Worm (Caenorhabditis elegans): Measurements from ENCODE around the gene B0035.18.

Gene B0035.18

DNA sequence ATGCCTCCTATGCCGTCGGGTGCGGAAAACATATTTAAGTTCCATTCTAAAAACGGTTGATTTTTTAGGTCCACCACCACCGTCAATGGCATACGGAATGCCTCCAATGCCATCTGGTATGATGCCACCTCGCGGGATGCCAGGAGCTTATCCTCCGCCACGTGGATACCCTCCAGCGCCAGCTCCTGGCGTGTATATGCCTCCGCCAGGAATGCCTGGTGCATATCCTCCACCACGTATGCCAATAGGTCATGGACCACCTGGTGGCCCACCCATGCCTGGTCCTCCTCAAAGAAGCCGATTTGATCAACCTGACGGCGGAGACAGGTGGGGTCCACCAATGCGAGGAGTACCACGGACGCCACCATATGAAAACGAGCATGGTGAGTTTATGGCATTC lies 8.6 kb upstream of the B0035.18 start:
- TF ChIP-seq F52B5.7 (tag; optimal IDR thresholded peaks at IDR 0.05) (no peak), ztf-28 (GFP tag; IDR thresholded peaks at IDR 0.05) (0 out of 2 replicates have a peak, but pooled peaks have one; percentile 53), F55B11.4 (tag; optimal IDR thresholded peaks at IDR 0.05; ENCODE audit: borderline replicate concordance, insufficient read depth) (no peak), zfh-2 (GFP tag; conservative IDR thresholded peaks at IDR 0.05) (peak; percentile 71), lin-26 (GFP tag; IDR thresholded peaks at IDR 0.05) (peak; percentile 18; the same call in 1 of the 2 replicates)

DNA sequence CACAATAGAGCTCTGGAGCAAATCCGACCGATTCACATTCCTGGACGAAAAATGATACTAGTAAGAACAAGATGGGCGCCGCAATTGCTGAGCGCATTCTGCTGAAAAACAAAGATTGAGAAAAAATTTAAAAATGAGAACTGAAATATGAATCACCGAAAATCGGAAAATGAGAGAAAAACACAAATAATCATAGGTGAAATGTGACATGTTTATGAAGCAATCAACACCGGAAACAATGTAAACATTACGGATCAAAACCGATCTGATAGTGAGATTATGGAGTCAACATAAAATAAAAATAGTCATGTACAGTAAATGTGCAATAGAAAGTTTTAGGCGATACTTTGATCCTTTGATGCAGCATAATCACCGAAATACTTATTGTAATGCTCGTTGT lies 6.2 kb upstream of the B0035.18 start, which contains the start of gene dnj-2:
Gene dnj-2, minus strand, starts transcription at position 101 of the 400 bp plus-strand sequence.
- TF ChIP-seq mel-28 (tag; optimal IDR thresholded peaks at IDR 0.05; ENCODE audit: borderline replicate concordance) (no peak), D2030.7 (GFP tag; IDR thresholded peaks at IDR 0.05) (no peak), mxl-1 (tag; optimal IDR thresholded peaks at IDR 0.05) (no peak), F55B11.4 (tag; optimal IDR thresholded peaks at IDR 0.05; ENCODE audit: borderline replicate concordance, insufficient read depth) (no peak), F10E7.11 (tag; optimal IDR thresholded peaks at IDR 0.05) (no peak), ztf-18 (tag; optimal IDR thresholded peaks at IDR 0.05) (no peak), dpff-1 (tag; optimal IDR thresholded peaks at IDR 0.05) (no peak), ceh-27 (GFP tag; optimal IDR thresholded peaks at IDR 0.05) (no peak), F23B12.7 (tag; optimal IDR thresholded peaks at IDR 0.05; ENCODE audit: insufficient read depth) (no peak), B0035.1 (tag; optimal IDR thresholded peaks at IDR 0.05) (no peak), C17E4.6 (GFP tag; IDR thresholded peaks at IDR 0.05) (no peak), F33H1.4 (GFP tag; IDR thresholded peaks at IDR 0.05) (no peak), K11D2.4 (GFP tag; IDR thresholded peaks at IDR 0.05) (no peak), ccch-3 (GFP tag; optimal IDR thresholded peaks at IDR 0.05) (no peak), sdz-38 (tag; optimal IDR thresholded peaks at IDR 0.05) (no peak), efl-1 (GFP tag; optimal IDR thresholded peaks at IDR 0.05) (no peak), nhr-120 (GFP tag; IDR thresholded peaks at IDR 0.05) (no peak), F22D6.2 (tag; optimal IDR thresholded peaks at IDR 0.05) (no peak), hmg-1.2 (GFP tag; IDR thresholded peaks at IDR 0.05) (no peak)

DNA sequence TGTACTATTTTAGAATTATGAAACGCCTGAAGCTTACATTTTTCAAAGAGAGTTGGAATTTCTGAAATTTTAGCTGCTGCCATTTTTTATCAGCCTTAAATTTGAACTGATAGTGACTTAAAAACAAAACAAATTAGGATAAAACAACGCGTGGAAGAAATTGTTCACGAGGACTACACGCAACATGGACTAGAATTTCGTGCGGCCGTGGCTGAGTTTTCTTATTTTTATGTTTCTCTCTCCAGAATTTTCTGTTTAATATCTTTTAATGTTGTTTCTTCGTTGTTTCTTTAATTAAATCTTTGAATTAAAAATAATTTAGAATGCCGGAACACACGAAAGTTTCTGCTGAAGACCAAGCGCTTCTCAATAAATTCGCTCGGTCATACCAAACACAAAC lies 5.2 kb upstream of the B0035.18 start, which contains the start of the genes B0035.3, B0035.22 and pfd-4:
Gene B0035.3, minus strand, starts transcription at position 114 of the 400 bp plus-strand sequence.
Gene B0035.22, plus strand, starts transcription at position 269 of the 400 bp plus-strand sequence.
Gene pfd-4, plus strand, starts transcription at position 323 of the 400 bp plus-strand sequence.
- no peak for TF ChIP-seq F52B5.7 (tag; optimal IDR thresholded peaks at IDR 0.05)
- TF ChIP-seq ceh-27 (GFP tag; optimal IDR thresholded peaks at IDR 0.05): peak; percentile 35
- no peak for TF ChIP-seq ekl-4 (GFP tag; IDR thresholded peaks at IDR 0.05)
- no peak for TF ChIP-seq madf-10 (tag; optimal IDR thresholded peaks at IDR 0.05)
- peak in 1 of 2 experiments; percentile 52 for TF ChIP-seq let-607 (tag; optimal IDR thresholded peaks at IDR 0.05)
- no peak for TF ChIP-seq bed-2 (GFP tag; IDR thresholded peaks at IDR 0.05)
- TF ChIP-seq ZK185.1 (tag; optimal IDR thresholded peaks at IDR 0.05; ENCODE audit: poor library complexity, severe bottlenecking): peak; percentile 62
- TF ChIP-seq let-526 (GFP tag; IDR thresholded peaks at IDR 0.05): 0 out of 2 replicates have a peak, but pooled peaks have one; percentile 52
- peak in 1 of 2 experiments; percentile 2 for TF ChIP-seq rec-8 (tag; optimal IDR thresholded peaks at IDR 0.05)
- TF ChIP-seq lin-40 (tag; optimal IDR thresholded peaks at IDR 0.05): peak; percentile 13
- TF ChIP-seq F57A8.1 (GFP tag; optimal IDR thresholded peaks at IDR 0.05): no peak
- TF ChIP-seq lin-35 (GFP tag; optimal IDR thresholded peaks at IDR 0.05): peak in 1 of 3 experiments; percentile 15
- peak; percentile 34; the same call in 1 of the 2 replicates for TF ChIP-seq madf-6 (GFP tag; IDR thresholded peaks at IDR 0.05)
- no peak for TF ChIP-seq ceh-91 (GFP tag; IDR thresholded peaks at IDR 0.05)
- no peak for TF ChIP-seq egl-18 (GFP tag; IDR thresholded peaks at IDR 0.05)
- no peak for TF ChIP-seq nhr-27 (tag; optimal IDR thresholded peaks at IDR 0.05)
- TF ChIP-seq dox-1 (GFP tag; IDR thresholded peaks at IDR 0.05): peak; percentile 45
- TF ChIP-seq hlh-12 (tag; optimal IDR thresholded peaks at IDR 0.05): no peak
- TF ChIP-seq snpc-3.4 (tag; optimal IDR thresholded peaks at IDR 0.05): peak; percentile 10
- peak; percentile 50 for TF ChIP-seq unc-130 (GFP tag; optimal IDR thresholded peaks at IDR 0.05)
